Fruit fly (Drosophila melanogaster): ENCODE results near the gene Ogg1.

Ogg1 gene

DNA sequence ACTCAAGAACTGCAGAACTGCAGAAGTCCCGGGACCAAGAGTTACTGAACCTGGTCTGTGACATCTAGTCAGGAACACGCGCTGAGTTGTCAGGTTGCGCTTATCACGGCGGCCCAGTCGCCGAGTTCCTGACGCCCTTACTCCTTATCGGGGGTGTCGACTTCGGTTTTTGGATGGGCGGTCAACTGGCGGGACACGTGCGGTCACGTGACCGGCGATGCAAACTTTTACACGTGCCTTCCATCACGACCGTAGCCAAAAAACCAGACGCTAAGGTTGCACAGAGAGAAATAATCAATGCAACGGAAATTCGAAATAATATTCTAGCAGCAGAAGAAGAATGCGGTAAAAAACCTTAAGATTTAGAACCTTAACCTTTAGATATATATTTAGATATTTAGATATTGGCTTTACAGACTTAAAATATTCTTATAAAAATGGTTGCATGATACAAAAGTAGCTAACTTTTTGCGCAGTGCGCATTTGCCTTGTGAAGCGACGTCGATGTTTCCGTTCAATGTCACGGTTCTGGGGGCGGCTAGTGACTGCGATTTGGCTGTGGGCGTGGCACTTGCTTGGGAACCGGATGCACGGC lies 33.4 kb downstream of the Ogg1 start (continued):
- TF ChIP-seq sr (GFP tag; IDR thresholded peaks at IDR 0.05) (no peak), Hmx (GFP tag; optimal IDR thresholded peaks at IDR 0.05) (no peak), CG14014 (GFP tag; IDR thresholded peaks at IDR 0.05) (no peak), CG14710 (tag; optimal IDR thresholded peaks at IDR 0.05) (peak; percentile 24), grau (tag; optimal IDR thresholded peaks at IDR 0.05) (peak; percentile 8), odd (GFP tag; optimal IDR thresholded peaks at IDR 0.05) (no peak), unpg (GFP tag; optimal IDR thresholded peaks at IDR 0.05) (peak; percentile 20), CG6791 (GFP tag; IDR thresholded peaks at IDR 0.05; ENCODE audit: partially characterized antibody) (no peak), shn (GFP tag; optimal IDR thresholded peaks at IDR 0.05) (no peak), CG10959 (GFP tag; IDR thresholded peaks at IDR 0.05) (no peak), CG1647 (GFP tag; optimal IDR thresholded peaks at IDR 0.05) (no peak), dm (GFP tag; optimal IDR thresholded peaks at IDR 0.05) (no peak), ash1 (GFP tag; optimal IDR thresholded peaks at IDR 0.05) (no peak), CG31441 (GFP tag; IDR thresholded peaks at IDR 0.05) (peak; percentile 41; the same call in 1 of the 2 replicates), Drgx (GFP tag; IDR thresholded peaks at IDR 0.05) (no peak), CG17361 (GFP tag; IDR thresholded peaks at IDR 0.05) (0 out of 3 replicates have a peak, but pooled peaks have one; percentile 21), croc (GFP tag; conservative IDR thresholded peaks at IDR 0.05) (0 out of 3 replicates have a peak, but pooled peaks have one; percentile 16), nmo (GFP tag; optimal IDR thresholded peaks at IDR 0.05) (peak; percentile 25), CG6254 (GFP tag; optimal IDR thresholded peaks at IDR 0.05) (peak; percentile 9), CG17385 (GFP tag; optimal IDR thresholded peaks at IDR 0.05) (peak; percentile 4), Hr39 (optimal IDR thresholded peaks at IDR 0.05) (no peak), zfh1 (GFP tag; IDR thresholded peaks at IDR 0.05) (0 out of 3 replicates have a peak, but pooled peaks have one; percentile 7), Dll (GFP tag; IDR thresholded peaks at IDR 0.05; ENCODE audit: partially characterized antibody) (no peak), rib (GFP tag; IDR thresholded peaks at IDR 0.05) (no peak), Hmr (GFP tag; optimal IDR thresholded peaks at IDR 0.05) (no peak), Blimp-1 (GFP tag; optimal IDR thresholded peaks at IDR 0.05) (peak; percentile 31), tll (GFP tag; optimal IDR thresholded peaks at IDR 0.05) (no peak), CG11504 (tag; optimal IDR thresholded peaks at IDR 0.05) (peak; percentile 39), CG10147 (GFP tag; optimal IDR thresholded peaks at IDR 0.05) (no peak)

DNA sequence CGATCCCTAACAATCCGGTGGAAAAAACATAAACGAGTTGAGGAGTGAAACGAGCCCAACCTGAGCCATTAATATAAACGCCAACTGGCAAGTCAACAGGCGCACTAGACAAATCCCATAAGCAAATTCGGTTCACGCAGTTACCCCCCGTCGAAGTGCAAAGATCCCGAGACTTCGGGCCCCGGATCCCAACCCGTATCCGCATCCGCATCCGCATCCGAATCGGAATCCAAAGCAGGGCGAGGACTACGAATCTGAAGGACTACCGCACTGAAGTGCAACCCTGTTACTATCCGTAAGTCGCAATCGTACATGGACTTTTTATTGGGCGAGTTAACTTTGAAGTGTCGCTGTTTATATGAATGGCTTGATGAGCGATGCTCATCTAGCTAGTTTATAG lies 34.7 kb downstream of the Ogg1 start:
- TF ChIP-seq tll (GFP tag; optimal IDR thresholded peaks at IDR 0.05) (no peak), CG11093 (GFP tag; IDR thresholded peaks at IDR 0.05) (no peak), oc (tag; optimal IDR thresholded peaks at IDR 0.05) (peak; percentile 37), CG13775 (GFP tag; optimal IDR thresholded peaks at IDR 0.05) (peak; percentile 88), CG6765 (GFP tag; optimal IDR thresholded peaks at IDR 0.05) (no peak), CG17612 (GFP tag; IDR thresholded peaks at IDR 0.05) (no peak), her (GFP tag; optimal IDR thresholded peaks at IDR 0.05) (no peak), CG7928 (GFP tag; optimal IDR thresholded peaks at IDR 0.05) (no peak), chif (GFP tag; optimal IDR thresholded peaks at IDR 0.05) (no peak), CG3726 (GFP tag; IDR thresholded peaks at IDR 0.05) (no peak), phol (tag; optimal IDR thresholded peaks at IDR 0.05) (no peak), lmd (GFP tag; IDR thresholded peaks at IDR 0.05) (no peak), GATAe (GFP tag; conservative IDR thresholded peaks at IDR 0.05) (no peak), pros (GFP tag; optimal IDR thresholded peaks at IDR 0.05) (peak; percentile 52), Hey (tag; optimal IDR thresholded peaks at IDR 0.05) (peak; percentile 60), CG6654 (GFP tag; optimal IDR thresholded peaks at IDR 0.05) (no peak)
